Fruit fly (Drosophila melanogaster) whole organism, embryonic: ENCODE measurements around the gene Ret.

Experiments
- Abd-B ChIP-seq: fragments of 200-800 bp; sonication (Bioruptor generic); optimal IDR thresholded peaks from 2 replicates; lab custom pipeline; 2018; ENCODE audit warnings: missing biosample characterization, mild to moderate bottlenecking, missing genetic modification characterization, moderate library complexity
- Bgb ChIP-seq: fragments of 200-800 bp; sonication (Bioruptor generic); IDR thresholded peaks from 2 replicates; pipeline ENCODE4 v1.3.6; 2022; ENCODE audit warnings: missing biosample characterization, missing genetic modification characterization; ENCODE audit not compliant: partially characterized antibody
- Blimp-1 ChIP-seq: fragments of 200-800 bp; sonication (Bioruptor generic); optimal IDR thresholded peaks from 3 replicates; lab custom pipeline; 2018; ENCODE audit warnings: missing biosample characterization, missing genetic modification characterization, mild to moderate bottlenecking, moderate library complexity, missing genetic modification reagents
- CG11085 ChIP-seq: fragments of 200-800 bp; sonication (Bioruptor generic); IDR thresholded peaks from 2 replicates; pipeline ENCODE4 v1.3.6; 2022; ENCODE audit warnings: missing biosample characterization, missing genetic modification characterization
- CG12104 ChIP-seq: fragments of 200-800 bp; sonication (Bioruptor generic); optimal IDR thresholded peaks from 3 replicates; lab custom pipeline; 2016; ENCODE audit warnings: missing biosample characterization, missing genetic modification characterization
- CG12391 ChIP-seq: fragments of 200-800 bp; sonication (Bioruptor generic); optimal IDR thresholded peaks from 3 replicates; lab custom pipeline; 2018; ENCODE audit warnings: missing biosample characterization, mild to moderate bottlenecking, missing genetic modification characterization, moderate library complexity
- CG13624 ChIP-seq: fragments of 200-800 bp; sonication (Bioruptor generic); optimal IDR thresholded peaks from 2 replicates; lab custom pipeline; 2016; ENCODE audit warnings: missing biosample characterization, missing genetic modification characterization
- CG13775 ChIP-seq: fragments of 200-800 bp; sonication (Bioruptor generic); optimal IDR thresholded peaks from 3 replicates; lab custom pipeline; 2017; ENCODE audit warnings: missing biosample characterization, mild to moderate bottlenecking, missing genetic modification characterization
- CG15696 ChIP-seq: fragments of 200-800 bp; sonication (Bioruptor generic); optimal IDR thresholded peaks from 2 replicates; lab custom pipeline; 2019; ENCODE audit warnings: missing biosample characterization, mild to moderate bottlenecking, missing genetic modification characterization, moderate library complexity
- CG17186 ChIP-seq: fragments of 200-800 bp; sonication (Bioruptor generic); optimal IDR thresholded peaks from 3 replicates; lab custom pipeline; 2017; ENCODE audit warnings: missing biosample characterization, missing genetic modification reagents, missing genetic modification characterization
- CG17385 ChIP-seq: fragments of 200-800 bp; sonication (Bioruptor generic); optimal IDR thresholded peaks from 3 replicates; lab custom pipeline; 2018; ENCODE audit warnings: missing biosample characterization, mild to moderate bottlenecking, missing genetic modification characterization
- CG2129 ChIP-seq: fragments of 200-800 bp; sonication (Bioruptor generic); IDR thresholded peaks from 2 replicates; pipeline ENCODE4 v1.3.6; 2022; ENCODE audit warnings: missing biosample characterization, missing genetic modification characterization; ENCODE audit not compliant: partially characterized antibody
- CG2712 ChIP-seq: fragments of 200-800 bp; optimal IDR thresholded peaks from 3 replicates; lab custom pipeline; 2019; ENCODE audit warnings: missing biosample characterization, mild to moderate bottlenecking, missing genetic modification characterization, moderate library complexity
- CG33557 ChIP-seq: fragments of 200-800 bp; sonication (Bioruptor generic); optimal IDR thresholded peaks from 2 replicates; lab custom pipeline; 2019; ENCODE audit warnings: missing biosample characterization, mild to moderate bottlenecking, missing genetic modification characterization, moderate library complexity
- CG34376 ChIP-seq: fragments of 200-800 bp; sonication (Bioruptor generic); optimal IDR thresholded peaks from 2 replicates; lab custom pipeline; 2018; ENCODE audit warnings: missing biosample characterization, mild to moderate bottlenecking, missing genetic modification characterization
- CG6272 ChIP-seq: fragments of 200-800 bp; sonication (Bioruptor generic); IDR thresholded peaks from 2 replicates; pipeline ENCODE4 v1.3.6; 2022; ENCODE audit warnings: missing biosample characterization, missing genetic modification characterization
- CG7271 ChIP-seq: fragments of 200-800 bp; sonication (Bioruptor generic); optimal IDR thresholded peaks from 2 replicates; lab custom pipeline; 2018; ENCODE audit warnings: missing biosample characterization, mild to moderate bottlenecking, missing genetic modification characterization, moderate library complexity
- CrebB ChIP-seq: fragments of 200-800 bp; sonication (Bioruptor generic); optimal IDR thresholded peaks from 3 replicates; lab custom pipeline; 2018; ENCODE audit warnings: missing biosample characterization, mild to moderate bottlenecking, missing genetic modification characterization
- D19A ChIP-seq: fragments of 200-800 bp; optimal IDR thresholded peaks from 3 replicates; lab custom pipeline; 2019; ENCODE audit warnings: missing biosample characterization, mild to moderate bottlenecking, missing genetic modification characterization, moderate library complexity
- Dad ChIP-seq: fragments of 200-800 bp; sonication (Bioruptor generic); optimal IDR thresholded peaks from 3 replicates; lab custom pipeline; 2016; ENCODE audit warnings: missing biosample characterization, missing genetic modification characterization
- Dek ChIP-seq: fragments of 200-800 bp; sonication (Bioruptor generic); optimal IDR thresholded peaks from 3 replicates; lab custom pipeline; 2019; ENCODE audit warnings: missing biosample characterization, mild to moderate bottlenecking, missing genetic modification characterization, moderate library complexity
- Gug ChIP-seq: fragments of 200-800 bp; sonication (Bioruptor generic); IDR thresholded peaks from 4 replicates; pipeline ENCODE4 v1.3.6; 2022; ENCODE audit warnings: missing biosample characterization, missing genetic modification characterization
- H15 ChIP-seq: fragments of 200-800 bp; sonication (Bioruptor generic); IDR thresholded peaks from 3 replicates; pipeline ENCODE4 v1.3.6; 2022; ENCODE audit warnings: missing biosample characterization, missing genetic modification characterization
- Hmr ChIP-seq: fragments of 200-800 bp; sonication (Bioruptor generic); optimal IDR thresholded peaks from 3 replicates; lab custom pipeline; 2017; ENCODE audit warnings: mild to moderate bottlenecking, missing biosample characterization, missing genetic modification reagents, missing genetic modification characterization
- Hr39 ChIP-seq: fragments of >200 bp; optimal IDR thresholded peaks from 2 replicates; lab custom pipeline; 2017
- Lhr ChIP-seq: fragments of 200-800 bp; sonication (Bioruptor generic); optimal IDR thresholded peaks from 3 replicates; lab custom pipeline; 2017; ENCODE audit warnings: mild to moderate bottlenecking, missing biosample characterization, missing genetic modification reagents, missing genetic modification characterization
- NFAT ChIP-seq: fragments of 200-800 bp; sonication (Bioruptor generic); IDR thresholded peaks from 2 replicates; pipeline ENCODE4 v1.3.6; 2022; ENCODE audit warnings: missing biosample characterization, missing genetic modification characterization
- Ptx1 ChIP-seq: fragments of 200-800 bp; sonication (Bioruptor generic); IDR thresholded peaks from 2 replicates; pipeline ENCODE4 v1.3.6; 2022; ENCODE audit warnings: missing biosample characterization, missing genetic modification characterization
- ab ChIP-seq: fragments of 200-800 bp; sonication (Bioruptor generic); optimal IDR thresholded peaks from 2 replicates; lab custom pipeline; 2016; ENCODE audit warnings: missing biosample characterization, missing genetic modification characterization
- amos ChIP-seq: fragments of 200-800 bp; sonication (Bioruptor generic); IDR thresholded peaks from 2 replicates; pipeline ENCODE4 v1.3.6; 2022; ENCODE audit warnings: missing biosample characterization, missing genetic modification characterization; ENCODE audit not compliant: partially characterized antibody
- az2 ChIP-seq: fragments of 200-800 bp; sonication (Bioruptor generic); optimal IDR thresholded peaks from 3 replicates; lab custom pipeline; 2016; ENCODE audit warnings: missing biosample characterization, missing genetic modification characterization
- br ChIP-seq: fragments of >200 bp; optimal IDR thresholded peaks from 2 replicates; lab custom pipeline; 2017
- bsh ChIP-seq, 2 experiments: fragments of 200-800 bp; sonication (Bioruptor generic); optimal IDR thresholded peaks; 2 replicates each; lab custom pipeline; 2017 to 2018; ENCODE audit warnings: mild to moderate bottlenecking in 2 of 2, missing biosample characterization in 2 of 2, missing genetic modification characterization in 2 of 2, moderate library complexity in 1 of 2
- ewg ChIP-seq: fragments of 200-800 bp; sonication (Bioruptor generic); optimal IDR thresholded peaks from 3 replicates; lab custom pipeline; 2017; ENCODE audit warnings: mild to moderate bottlenecking, missing biosample characterization, missing genetic modification reagents, missing genetic modification characterization
- exex ChIP-seq: fragments of 200-800 bp; sonication (Bioruptor generic); optimal IDR thresholded peaks from 4 replicates; lab custom pipeline; 2018; ENCODE audit warnings: missing biosample characterization, mild to moderate bottlenecking, missing genetic modification characterization, moderate library complexity
- fru ChIP-seq: fragments of >200 bp; optimal IDR thresholded peaks from 2 replicates; lab custom pipeline; 2017
- grau ChIP-seq: fragments of 200-800 bp; optimal IDR thresholded peaks from 3 replicates; lab custom pipeline; 2019; ENCODE audit warnings: missing biosample characterization, mild to moderate bottlenecking, missing genetic modification characterization, moderate library complexity
- kay ChIP-seq: fragments of 200-800 bp; sonication (Bioruptor generic); optimal IDR thresholded peaks from 2 replicates; lab custom pipeline; 2016; ENCODE audit warnings: missing biosample characterization, missing genetic modification characterization
- ken ChIP-seq: fragments of 200-800 bp; sonication (Bioruptor generic); IDR thresholded peaks from 3 replicates; pipeline ENCODE4 v1.3.6; 2022; ENCODE audit warnings: missing biosample characterization, missing genetic modification characterization
- lola ChIP-seq, 3 experiments: fragments of >200 bp in 2 of 3; fragments of 200-800 bp in 1 of 3; sonication (Bioruptor generic) in 1 of 3; optimal IDR thresholded peaks; 2 replicates each; lab custom pipeline; 2017 to 2019; ENCODE audit warnings: missing biosample characterization in 3 of 3, missing genetic modification characterization in 3 of 3, mild to moderate bottlenecking in 1 of 3, moderate library complexity in 1 of 3
- mld ChIP-seq: fragments of 200-800 bp; sonication (Bioruptor generic); IDR thresholded peaks from 3 replicates; pipeline ENCODE4 v1.3.6; 2022; ENCODE audit warnings: missing biosample characterization, missing genetic modification characterization; ENCODE audit not compliant: partially characterized antibody
- nau ChIP-seq: fragments of 200-800 bp; sonication (Bioruptor generic); optimal IDR thresholded peaks from 3 replicates; lab custom pipeline; 2017; ENCODE audit warnings: missing biosample characterization, mild to moderate bottlenecking, missing genetic modification characterization, missing genetic modification reagents
- nerfin-2 ChIP-seq: fragments of 200-800 bp; sonication (Bioruptor generic); IDR thresholded peaks from 2 replicates; pipeline ENCODE4 v1.3.6; 2022; ENCODE audit warnings: missing biosample characterization, missing genetic modification characterization; ENCODE audit not compliant: partially characterized antibody
- pb ChIP-seq: fragments of 200-800 bp; sonication (Bioruptor generic); optimal IDR thresholded peaks from 3 replicates; lab custom pipeline; 2016; ENCODE audit warnings: missing biosample characterization, missing genetic modification characterization
- pfk ChIP-seq: fragments of 200-800 bp; sonication (Bioruptor generic); optimal IDR thresholded peaks from 2 replicates; lab custom pipeline; 2018; ENCODE audit warnings: missing biosample characterization, mild to moderate bottlenecking, missing genetic modification characterization, moderate library complexity
- psq ChIP-seq: fragments of 200-800 bp; sonication (Bioruptor generic); optimal IDR thresholded peaks from 2 replicates; lab custom pipeline; 2017; ENCODE audit warnings: missing biosample characterization, missing genetic modification characterization
- rib ChIP-seq: fragments of 200-800 bp; sonication (Bioruptor generic); IDR thresholded peaks from 2 replicates; pipeline ENCODE4 v1.3.6; 2022; ENCODE audit warnings: missing biosample characterization, missing genetic modification characterization
- sens ChIP-seq: fragments of 200-800 bp; sonication (Bioruptor generic); peaks from one replicate; lab custom pipeline; 2016; ENCODE audit warnings: missing biosample characterization, missing genetic modification characterization
- slou ChIP-seq: fragments of 200-800 bp; sonication (Bioruptor generic); optimal IDR thresholded peaks from 3 replicates; lab custom pipeline; 2016; ENCODE audit warnings: missing biosample characterization, missing genetic modification characterization
- tio ChIP-seq: fragments of 200-800 bp; sonication (Bioruptor generic); optimal IDR thresholded peaks from 2 replicates; lab custom pipeline; 2017; ENCODE audit warnings: missing biosample characterization, missing genetic modification characterization, inconsistent platforms
- vfl ChIP-seq: fragments of 200-800 bp; sonication (Bioruptor generic); optimal IDR thresholded peaks from 2 replicates; lab custom pipeline; 2016; ENCODE audit warnings: missing biosample characterization, missing genetic modification characterization
- wek ChIP-seq: fragments of 200-800 bp; sonication (Bioruptor generic); optimal IDR thresholded peaks from 3 replicates; lab custom pipeline; 2018; ENCODE audit warnings: missing biosample characterization, mild to moderate bottlenecking, missing genetic modification characterization, moderate library complexity
- yki ChIP-seq: fragments of >200 bp; optimal IDR thresholded peaks from 3 replicates; lab custom pipeline; 2018

Ret gene

DNA sequence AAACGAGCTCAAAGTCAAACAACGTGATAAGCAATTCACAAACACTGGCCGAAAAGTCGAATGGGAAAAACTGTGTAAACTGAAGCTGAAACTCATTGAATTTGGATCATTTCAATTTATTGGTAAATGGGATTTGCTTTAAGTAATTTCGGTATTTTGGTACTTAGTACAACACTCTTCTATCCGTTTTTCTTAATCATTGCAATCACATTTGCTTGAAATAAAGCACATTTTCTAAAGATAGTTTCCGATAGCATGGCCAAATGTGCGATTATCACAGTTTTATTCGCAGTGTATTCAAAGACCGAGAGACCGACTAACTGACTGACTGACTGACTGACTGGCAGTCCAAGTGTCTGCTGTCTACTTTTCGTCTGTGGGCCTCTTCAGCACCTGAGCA lies 2.1 kb downstream of the Ret start (continued):
- TF ChIP-seq CG2712 (tag; lab: Kevin White, UChicago) (peak; percentile 33), wek (GFP tag; lab: Kevin White, UChicago) (no peak), ab (GFP tag; lab: Kevin White, UChicago) (no peak), Lhr (GFP tag; lab: Kevin White, UChicago) (no peak), sens (GFP tag; lab: Kevin White, UChicago) (peak; percentile 82), vfl (GFP tag; lab: Kevin White, UChicago) (no peak), CG17385 (GFP tag; lab: Kevin White, UChicago) (no peak), lola (GFP tag; optimal IDR thresholded peaks at IDR 0.05; lab: Kevin White, UChicago) (peak in 1 of 3 experiments; percentile 3), pfk (GFP tag; lab: Kevin White, UChicago) (no peak), CG13624 (GFP tag; lab: Kevin White, UChicago) (no peak), Hmr (GFP tag; lab: Kevin White, UChicago) (peak; percentile 34), CG17186 (no peak), CG2129 (no peak), Hr39 (lab: Kevin White, UChicago) (no peak), slou (no peak), Dek (tag; lab: Kevin White, UChicago) (no peak), Blimp-1 (GFP tag; lab: Kevin White, UChicago) (no peak), CG12391 (tag; lab: Kevin White, UChicago) (no peak), Bgb (no peak), fru (lab: Kevin White, UChicago) (no peak), Abd-B (no peak), tio (GFP tag; lab: Kevin White, UChicago) (no peak), CG12104 (no peak), H15 (GFP tag; lab: Robert Waterston, UW) (no peak), psq (GFP tag; lab: Kevin White, UChicago) (no peak), pb (GFP tag; lab: Kevin White, UChicago) (no peak), rib (GFP tag; lab: Robert Waterston, UW) (no peak)
- TF ChIP-seq, all 482 proteins: peak for 60

dm6 chr2L:21195331-21195730 lies 3.2 kb downstream of the Ret start:
- TF ChIP-seq grau (peak; percentile 31), exex (tag; lab: Kevin White, UChicago) (peak; percentile 33), yki (no peak), CG7271 (tag; lab: Kevin White, UChicago) (no peak), kay (GFP tag; lab: Kevin White, UChicago) (no peak), CG34376 (no peak), bsh (GFP tag; optimal IDR thresholded peaks at IDR 0.05; lab: Kevin White, UChicago) (no peak), CG6272 (GFP tag; lab: Robert Waterston, UW) (no peak), ken (GFP tag; lab: Robert Waterston, UW) (no peak), nau (GFP tag; lab: Kevin White, UChicago) (no peak), nerfin-2 (GFP tag; lab: Robert Waterston, UW) (no peak), mld (GFP tag; lab: Robert Waterston, UW) (no peak), Dad (no peak), NFAT (peak; percentile 18; the same call in 1 of the 2 replicates), CG13775 (GFP tag; lab: Kevin White, UChicago) (no peak), CG33557 (GFP tag; lab: Kevin White, UChicago) (no peak), CG15696 (no peak), D19A (tag; lab: Kevin White, UChicago) (peak; percentile 55), az2 (GFP tag; lab: Kevin White, UChicago) (no peak), CG11085 (GFP tag; lab: Robert Waterston, UW) (no peak), br (no peak), CrebB (tag; lab: Kevin White, UChicago) (no peak), Gug (no peak), ewg (GFP tag; lab: Kevin White, UChicago) (no peak), Ptx1 (GFP tag; lab: Robert Waterston, UW) (0 out of 2 replicates have a peak, but pooled peaks have one; percentile 9), amos (no peak)
